Worm (Caenorhabditis elegans): ENCODE measurements around the gene lin-23.

The lin-23 gene

DNA sequence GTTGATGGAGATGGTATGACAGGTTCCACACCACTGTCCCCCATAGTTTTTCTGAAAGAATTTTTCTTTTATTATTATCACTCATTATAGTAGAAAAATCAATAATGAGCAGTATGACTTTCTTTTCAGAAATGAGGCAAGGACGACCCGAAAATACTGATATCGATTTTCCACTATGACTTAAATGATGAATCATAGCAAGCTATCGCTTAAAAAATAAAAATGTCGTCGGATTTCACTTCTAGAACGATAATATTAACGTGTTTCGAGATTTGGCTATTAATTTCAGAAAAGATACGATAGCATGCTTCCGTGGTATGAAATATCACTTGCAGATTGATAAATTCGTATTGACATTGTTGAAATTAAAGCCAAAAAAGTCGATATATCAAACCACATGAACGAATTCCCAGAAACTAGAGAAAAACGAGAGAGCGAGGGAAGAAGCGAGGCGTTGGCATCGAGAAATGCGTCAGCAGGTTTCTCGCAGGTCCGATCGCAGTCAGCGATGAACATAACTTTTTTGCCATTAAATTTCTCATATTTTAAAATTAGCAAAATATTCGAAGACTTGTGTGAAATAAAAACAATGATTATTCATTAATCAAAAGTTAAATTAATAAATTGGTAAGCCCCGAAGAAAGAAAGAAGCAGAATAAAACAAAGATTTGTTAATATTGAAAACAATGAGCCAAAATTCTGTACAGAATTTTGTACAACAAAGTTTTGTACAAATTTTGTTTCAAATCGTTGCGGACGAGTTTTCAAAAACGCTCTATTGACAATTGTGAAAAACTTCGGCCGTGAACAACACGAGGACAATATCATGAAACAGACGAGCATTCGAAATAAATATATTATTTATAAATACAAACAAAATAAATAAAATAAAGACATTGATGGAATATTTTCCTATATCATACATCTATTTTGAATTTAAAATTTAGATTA lies 15.4 kb upstream of the lin-23 start, which contains the start of gene C32D5.11 (continued):
- TF ChIP-seq snpc-1.2 (GFP tag; IDR thresholded peaks at IDR 0.05) = no peak
- peak; percentile 29 for TF ChIP-seq fkh-10 (GFP tag; optimal IDR thresholded peaks at IDR 0.05)
- TF ChIP-seq F10B5.3 (tag; optimal IDR thresholded peaks at IDR 0.05) = no peak
- peak; percentile 55 for TF ChIP-seq T26A8.4 (GFP tag; IDR thresholded peaks at IDR 0.05)
- 0 out of 2 replicates have a peak, but pooled peaks have one; percentile 8 for TF ChIP-seq ZK337.2 (GFP tag; IDR thresholded peaks at IDR 0.05)
- TF ChIP-seq zip-2 (tag; optimal IDR thresholded peaks at IDR 0.05) = no peak
- TF ChIP-seq fos-1 (tag; optimal IDR thresholded peaks at IDR 0.05) = no peak
- TF ChIP-seq daf-19 (GFP tag; conservative IDR thresholded peaks at IDR 0.05) = no peak
- no peak for TF ChIP-seq Y75B8A.6 (GFP tag; IDR thresholded peaks at IDR 0.05)
- TF ChIP-seq dmd-6 (GFP tag; IDR thresholded peaks at IDR 0.05) = peak; percentile 55
- no peak for TF ChIP-seq set-16 (GFP tag; IDR thresholded peaks at IDR 0.05)
- TF ChIP-seq unc-39 (tag; optimal IDR thresholded peaks at IDR 0.05) = no peak
- TF ChIP-seq rbr-2 (tag; optimal IDR thresholded peaks at IDR 0.05) = peak; percentile 69
- TF ChIP-seq lin-13 (GFP tag; optimal IDR thresholded peaks at IDR 0.05) = peak; percentile 66
- no peak for TF ChIP-seq php-3 (GFP tag; IDR thresholded peaks at IDR 0.05)
- peak; percentile 88 for TF ChIP-seq mes-2 (tag; optimal IDR thresholded peaks at IDR 0.05; ENCODE audit: poor library complexity, severe bottlenecking)
- TF ChIP-seq nhr-11 (tag; optimal IDR thresholded peaks at IDR 0.05) = peak; percentile 60
- no peak for TF ChIP-seq nhr-42 (GFP tag; IDR thresholded peaks at IDR 0.05)
- TF ChIP-seq arid-1 (GFP tag; conservative IDR thresholded peaks at IDR 0.05) = no peak; the same call in 1 of the 2 replicates
- no peak for TF ChIP-seq lim-7 (GFP tag; IDR thresholded peaks at IDR 0.05)
- no peak for TF ChIP-seq dmd-9 (GFP tag; IDR thresholded peaks at IDR 0.05)
- TF ChIP-seq ceh-62 (tag; optimal IDR thresholded peaks at IDR 0.05) = no peak
- peak; percentile 70 for TF ChIP-seq nhr-28 (tag; optimal IDR thresholded peaks at IDR 0.05)
- TF ChIP-seq spr-1 (tag; optimal IDR thresholded peaks at IDR 0.05) = no peak
- TF ChIP-seq lir-3 (tag; optimal IDR thresholded peaks at IDR 0.05) = no peak
- TF ChIP-seq lsy-2 (tag; optimal IDR thresholded peaks at IDR 0.05) = peak in 1 of 2 experiments; percentile 87
- TF ChIP-seq ceh-32 (tag; optimal IDR thresholded peaks at IDR 0.05; ENCODE audit: poor library complexity) = no peak
- peak; percentile 26 for TF ChIP-seq nhr-48 (tag; optimal IDR thresholded peaks at IDR 0.05)
- no peak for TF ChIP-seq ceh-20 (GFP tag; IDR thresholded peaks at IDR 0.05)
- no peak for TF ChIP-seq zfp-2 (tag; optimal IDR thresholded peaks at IDR 0.05)
- TF ChIP-seq D1046.2 (GFP tag; IDR thresholded peaks at IDR 0.05) = no peak
- peak in 1 of 2 experiments; percentile 43 for TF ChIP-seq hif-1 (tag; optimal IDR thresholded peaks at IDR 0.05)
- TF ChIP-seq spr-3 (GFP tag; optimal IDR thresholded peaks at IDR 0.05) = no peak
- no peak for TF ChIP-seq nhr-41 (GFP tag; IDR thresholded peaks at IDR 0.05)
- peak; percentile 14 for TF ChIP-seq nhr-25 (tag; optimal IDR thresholded peaks at IDR 0.05; ENCODE audit: borderline replicate concordance, insufficient read depth)

DNA sequence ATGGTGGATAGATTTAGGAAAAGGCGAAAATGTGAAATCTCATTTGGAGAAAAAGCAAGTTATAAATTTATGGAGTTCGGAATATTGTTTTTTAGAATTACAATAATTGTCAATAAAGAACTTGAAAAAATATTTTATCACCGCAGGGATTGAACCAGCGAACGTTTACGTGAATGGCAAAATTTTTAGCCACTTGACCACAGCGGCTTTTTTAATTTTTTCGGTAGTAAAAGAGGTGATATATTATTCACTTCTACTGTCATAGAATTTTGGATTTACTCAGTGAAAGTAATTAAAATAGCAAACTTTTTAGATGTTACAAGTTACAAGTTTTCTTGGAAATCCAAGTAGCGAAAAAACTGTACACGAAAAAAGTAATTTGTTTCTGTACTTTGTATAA lies 12.9 kb upstream of the lin-23 start:
- 0 out of 2 replicates have a peak, but pooled peaks have one; percentile 20 for TF ChIP-seq snpc-1.2 (GFP tag; IDR thresholded peaks at IDR 0.05)
- TF ChIP-seq nhr-102 (tag; optimal IDR thresholded peaks at IDR 0.05) = no peak
- no peak for TF ChIP-seq ZK546.5 (tag; optimal IDR thresholded peaks at IDR 0.05)
- TF ChIP-seq arid-1 (GFP tag; conservative IDR thresholded peaks at IDR 0.05) = peak; percentile 86
- TF ChIP-seq pha-4 (GFP tag; IDR thresholded peaks at IDR 0.05) = peak; percentile 73; the same call in 1 of the 2 replicates
- TF ChIP-seq pha-4 (tag; optimal IDR thresholded peaks at IDR 0.05) = no peak
- peak; percentile 60 for TF ChIP-seq lin-38 (GFP tag; IDR thresholded peaks at IDR 0.05)
- TF ChIP-seq lin-13 (GFP tag; optimal IDR thresholded peaks at IDR 0.05) = no peak
- peak; percentile 38 for TF ChIP-seq Y5F2A.4 (GFP tag; optimal IDR thresholded peaks at IDR 0.05)
- no peak for TF ChIP-seq egl-27 (tag; optimal IDR thresholded peaks at IDR 0.05)
- TF ChIP-seq ZK337.2 (GFP tag; IDR thresholded peaks at IDR 0.05) = no peak
- TF ChIP-seq dmd-6 (GFP tag; IDR thresholded peaks at IDR 0.05) = no peak
- TF ChIP-seq dmd-8 (GFP tag; IDR thresholded peaks at IDR 0.05) = peak; percentile 57; the same call in 1 of the 2 replicates
- TF ChIP-seq F44E2.7 (GFP tag; IDR thresholded peaks at IDR 0.05) = peak; percentile 51; the same call in 1 of the 2 replicates
- TF ChIP-seq nhr-76 (tag; optimal IDR thresholded peaks at IDR 0.05) = no peak
- peak; percentile 77 for TF ChIP-seq lim-7 (GFP tag; IDR thresholded peaks at IDR 0.05)
- peak; percentile 14 for TF ChIP-seq F49E8.2 (tag; optimal IDR thresholded peaks at IDR 0.05; ENCODE audit: borderline replicate concordance)
- TF ChIP-seq nhr-48 (tag; optimal IDR thresholded peaks at IDR 0.05) = no peak
- no peak for TF ChIP-seq aha-1 (tag)
- peak in 1 of 2 experiments; percentile 78; a peak in 2 of 4 replicates for TF ChIP-seq madf-5 (GFP tag; IDR thresholded peaks at IDR 0.05)
- TF ChIP-seq daf-19 (GFP tag; conservative IDR thresholded peaks at IDR 0.05) = 0 out of 2 replicates have a peak, but pooled peaks have one; percentile 62

Data from whole organism, L4 larva.